Worm (Caenorhabditis elegans) whole organism, mixed stage, embryonic: ENCODE results near the gene ZK795.2.
A peak's percentile ranks its signal among the peaks of the same experiment; 100 is the strongest.

Source experiments
- bed-3 ChIP-seq: fragments of 200-800 bp; sonication (Bioruptor generic); optimal IDR thresholded peaks from 3 replicates; lab custom pipeline; 2018; ENCODE audit warnings: mild to moderate bottlenecking, missing genetic modification characterization, moderate library complexity, missing compliant biosample characterization
- ceh-39 ChIP-seq: fragments of 150-350 bp; optimal IDR thresholded peaks from 2 replicates; lab custom pipeline; 2014; ENCODE audit warnings: missing biosample characterization, missing genetic modification characterization
- ceh-43 ChIP-seq: fragments of 200-800 bp; sonication (Bioruptor generic); optimal IDR thresholded peaks from 2 replicates; lab custom pipeline; 2018; ENCODE audit warnings: mild to moderate bottlenecking, missing genetic modification characterization, moderate library complexity, missing compliant biosample characterization
- ceh-83 ChIP-seq: fragments of 200-800 bp; sonication (Bioruptor generic); optimal IDR thresholded peaks from 2 replicates; lab custom pipeline; 2018; ENCODE audit warnings: mild to moderate bottlenecking, missing genetic modification characterization, missing compliant biosample characterization
- ces-1 ChIP-seq: fragments of 150-350 bp; optimal IDR thresholded peaks from 2 replicates; lab custom pipeline; 2014; ENCODE audit warnings: missing biosample characterization, missing genetic modification reagents, missing genetic modification characterization
- cnd-1 ChIP-seq: fragments of 200-800 bp; sonication (Bioruptor generic); optimal IDR thresholded peaks from 2 replicates; lab custom pipeline; 2018; ENCODE audit warnings: mild to moderate bottlenecking, missing genetic modification characterization, missing compliant biosample characterization
- drap-1 ChIP-seq: fragments of 200-800 bp; sonication (Bioruptor generic); optimal IDR thresholded peaks from 3 replicates; lab custom pipeline; 2018; ENCODE audit warnings: mild to moderate bottlenecking, missing genetic modification characterization, missing compliant biosample characterization
- elt-1 ChIP-seq: sonication (generic microtip); optimal IDR thresholded peaks from 2 replicates; lab custom pipeline; 2017; ENCODE audit warnings: missing genetic modification characterization, mild to moderate bottlenecking, missing compliant biosample characterization, antibody characterized with exemption, moderate library complexity, borderline replicate concordance; ENCODE audit not compliant: insufficient read depth
- elt-3 ChIP-seq: fragments of 150-350 bp; optimal IDR thresholded peaks from 2 replicates; lab custom pipeline; 2014; ENCODE audit warnings: missing biosample characterization, missing genetic modification characterization
- flh-1 ChIP-seq: fragments of 200-800 bp; sonication (Bioruptor generic); optimal IDR thresholded peaks from 2 replicates; lab custom pipeline; 2018; ENCODE audit warnings: mild to moderate bottlenecking, missing genetic modification characterization, moderate library complexity, missing compliant biosample characterization
- ham-2 ChIP-seq: fragments of 200-800 bp; sonication (Bioruptor generic); optimal IDR thresholded peaks from 2 replicates; lab custom pipeline; 2018; ENCODE audit warnings: mild to moderate bottlenecking, missing genetic modification characterization, missing compliant biosample characterization
- hlh-1 ChIP-seq: fragments of 150-350 bp; optimal IDR thresholded peaks from 2 replicates; lab custom pipeline; 2014; ENCODE audit warnings: missing biosample characterization, missing genetic modification reagents, missing genetic modification characterization
- lin-13 ChIP-seq: fragments of 150-350 bp; optimal IDR thresholded peaks from 2 replicates; lab custom pipeline; 2014; ENCODE audit warnings: missing biosample characterization, missing genetic modification characterization
- lin-32 ChIP-seq: fragments of 200-800 bp; sonication (Bioruptor generic); optimal IDR thresholded peaks from 2 replicates; lab custom pipeline; 2018; ENCODE audit warnings: mild to moderate bottlenecking, missing genetic modification characterization, missing compliant biosample characterization
- lsy-2 ChIP-seq: fragments of 150-350 bp; optimal IDR thresholded peaks from 2 replicates; lab custom pipeline; 2014; ENCODE audit warnings: missing biosample characterization, missing genetic modification characterization
- mab-5 ChIP-seq: fragments of 150-350 bp; optimal IDR thresholded peaks from 2 replicates; lab custom pipeline; 2014; ENCODE audit warnings: missing biosample characterization, missing genetic modification characterization
- mep-1 ChIP-seq: fragments of 150-350 bp; optimal IDR thresholded peaks from 2 replicates; lab custom pipeline; 2017; ENCODE audit warnings: missing biosample characterization, missing genetic modification reagents, missing genetic modification characterization, inconsistent platforms
- mls-2 ChIP-seq: sonication (generic microtip); optimal IDR thresholded peaks from 2 replicates; lab custom pipeline; 2016; ENCODE audit warnings: mild to moderate bottlenecking, missing genetic modification characterization, moderate library complexity, missing compliant biosample characterization
- nhr-12 ChIP-seq: fragments of 150-350 bp; optimal IDR thresholded peaks from 2 replicates; lab custom pipeline; 2014; ENCODE audit warnings: missing biosample characterization, missing genetic modification characterization
- nhr-2 ChIP-seq: fragments of 150-350 bp; optimal IDR thresholded peaks from 2 replicates; lab custom pipeline; 2014; ENCODE audit warnings: missing biosample characterization, missing genetic modification characterization
- nhr-237 ChIP-seq: fragments of 150-350 bp; optimal IDR thresholded peaks from 2 replicates; lab custom pipeline; 2014; ENCODE audit warnings: missing biosample characterization, missing genetic modification characterization
- nhr-28 ChIP-seq: fragments of 150-350 bp; optimal IDR thresholded peaks from 2 replicates; lab custom pipeline; 2014; ENCODE audit warnings: missing biosample characterization, missing genetic modification characterization
- nhr-76 ChIP-seq: sonication (generic microtip); optimal IDR thresholded peaks from 2 replicates; lab custom pipeline; 2017; ENCODE audit warnings: missing biosample characterization, missing genetic modification characterization
- sem-2 ChIP-seq: fragments of 200-800 bp; sonication (Bioruptor generic); optimal IDR thresholded peaks from 2 replicates; lab custom pipeline; 2018; ENCODE audit warnings: mild to moderate bottlenecking, missing genetic modification characterization, missing compliant biosample characterization
- snpc-4 ChIP-seq: fragments of 150-350 bp; optimal IDR thresholded peaks from 2 replicates; lab custom pipeline; 2014; ENCODE audit warnings: missing biosample characterization, missing genetic modification characterization
- sptf-1 ChIP-seq: sonication (generic microtip); optimal IDR thresholded peaks from 2 replicates; lab custom pipeline; 2017; ENCODE audit warnings: mild to moderate bottlenecking, missing genetic modification characterization, moderate library complexity, missing compliant biosample characterization
- unc-120 ChIP-seq: sonication (generic microtip); optimal IDR thresholded peaks from 2 replicates; lab custom pipeline; 2017; ENCODE audit warnings: missing genetic modification characterization, missing compliant biosample characterization; ENCODE audit not compliant: poor library complexity, severe bottlenecking
- unc-39 ChIP-seq: fragments of 150-350 bp; optimal IDR thresholded peaks from 2 replicates; lab custom pipeline; 2014; ENCODE audit warnings: missing biosample characterization, missing genetic modification characterization
- unc-62 ChIP-seq: fragments of 150-350 bp; optimal IDR thresholded peaks from 2 replicates; lab custom pipeline; 2014; ENCODE audit warnings: missing biosample characterization, missing genetic modification reagents, missing genetic modification characterization
- zip-8 ChIP-seq: fragments of 150-350 bp; optimal IDR thresholded peaks from 2 replicates; lab custom pipeline; 2014; ENCODE audit warnings: missing biosample characterization, missing genetic modification characterization
- ztf-11 ChIP-seq: fragments of 150-350 bp; optimal IDR thresholded peaks from 2 replicates; lab custom pipeline; 2014; ENCODE audit warnings: missing biosample characterization, missing genetic modification characterization

ZK795.2 gene

DNA sequence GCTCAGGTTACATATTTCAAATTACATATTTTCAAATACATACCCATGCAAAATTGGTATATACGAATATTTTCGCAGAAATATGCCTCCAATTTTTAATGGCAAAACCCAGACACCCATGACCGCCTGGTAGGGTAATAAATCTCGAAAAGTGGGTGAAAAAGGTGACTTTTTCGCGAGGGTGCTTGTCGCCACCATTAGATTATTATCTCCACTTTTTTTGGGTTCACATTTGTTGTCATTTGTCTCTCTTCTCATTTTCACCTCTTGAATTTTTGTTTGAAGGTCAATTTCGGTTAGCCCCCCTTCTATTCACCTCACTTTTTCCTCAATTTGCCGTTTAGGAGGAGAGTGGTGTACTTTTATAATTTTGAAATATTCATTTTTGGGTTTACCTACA lies 18.5 kb downstream of the ZK795.2 start:
- no peak for TF ChIP-seq mep-1 (tag; lab: Kevin White, UChicago)

DNA sequence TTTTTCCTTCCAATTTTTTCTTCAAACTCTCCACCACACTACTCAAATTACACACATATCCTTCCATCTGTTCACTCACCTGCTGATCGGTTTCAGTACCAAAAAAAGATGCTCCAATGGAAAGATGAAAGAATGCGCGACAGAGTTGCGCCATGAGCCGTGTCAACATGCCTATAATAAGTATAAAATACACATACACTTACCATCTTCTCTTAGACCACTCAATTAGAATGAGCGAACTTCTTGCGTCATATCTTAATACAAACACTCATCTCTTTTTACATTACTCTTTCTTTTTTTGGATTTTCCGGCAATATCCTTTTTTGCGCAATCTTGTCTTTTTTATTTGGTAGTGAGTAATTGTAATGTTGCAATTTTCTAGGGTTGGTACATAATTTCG lies 21.1 kb downstream of the ZK795.2 start:
- TF ChIP-seq hlh-1 (tag; lab: Kevin White, UChicago) (no peak), nhr-12 (tag; lab: Kevin White, UChicago) (no peak), sem-2 (GFP tag; lab: Kevin White, UChicago) (no peak), mep-1 (tag; lab: Kevin White, UChicago) (no peak), unc-39 (tag; lab: Kevin White, UChicago) (no peak), ham-2 (no peak), snpc-4 (no peak), ceh-83 (GFP tag; lab: Kevin White, UChicago) (no peak), lsy-2 (tag; lab: Kevin White, UChicago) (no peak), nhr-2 (tag; lab: Kevin White, UChicago) (peak; percentile 88), elt-3 (tag; lab: Kevin White, UChicago) (no peak), unc-120 (tag; lab: Kevin White, UChicago) (no peak), ztf-11 (tag; lab: Kevin White, UChicago) (no peak), unc-62 (GFP tag; lab: Kevin White, UChicago) (no peak), ces-1 (GFP tag; lab: Kevin White, UChicago) (no peak), zip-8 (peak; percentile 95), cnd-1 (tag; lab: Kevin White, UChicago) (peak; percentile 8), flh-1 (GFP tag; lab: Kevin White, UChicago) (no peak), lin-13 (tag; lab: Kevin White, UChicago) (no peak), drap-1 (GFP tag; lab: Kevin White, UChicago) (no peak), ceh-39 (tag; lab: Kevin White, UChicago) (no peak), nhr-76 (no peak), mab-5 (tag; lab: Kevin White, UChicago) (no peak), ceh-43 (GFP tag; lab: Kevin White, UChicago) (no peak), mls-2 (tag; lab: Kevin White, UChicago) (no peak), elt-1 (tag; lab: Kevin White, UChicago) (no peak)
- TF ChIP-seq, all 35 proteins: peak for 3

DNA sequence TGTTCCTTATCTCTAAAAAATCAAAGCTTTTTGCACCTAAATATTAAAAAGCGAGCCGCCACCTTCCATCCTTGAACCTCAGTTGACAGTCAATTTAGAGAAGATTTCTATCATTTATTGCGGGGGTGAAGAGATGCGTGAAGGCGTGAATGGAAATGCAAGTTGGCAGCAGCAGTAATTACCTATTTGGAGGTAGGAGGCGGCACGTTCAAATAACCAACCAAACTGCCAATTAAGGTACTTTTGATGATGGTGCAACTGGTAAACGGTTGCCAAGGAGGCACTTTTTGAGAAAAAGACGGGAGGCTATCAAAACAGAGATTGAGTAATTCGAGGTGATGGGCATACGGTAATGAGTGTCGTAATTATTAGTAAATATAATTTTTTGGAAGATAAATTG lies 22.4 kb downstream of the ZK795.2 start:
- TF ChIP-seq ceh-43 (GFP tag; lab: Kevin White, UChicago) (peak; percentile 64), cnd-1 (tag; lab: Kevin White, UChicago) (peak; percentile 22), lin-32 (GFP tag; lab: Kevin White, UChicago) (no peak), drap-1 (GFP tag; lab: Kevin White, UChicago) (no peak), unc-62 (GFP tag; lab: Kevin White, UChicago) (no peak), elt-3 (tag; lab: Kevin White, UChicago) (no peak), elt-1 (tag; lab: Kevin White, UChicago) (no peak), ces-1 (GFP tag; lab: Kevin White, UChicago) (no peak), sptf-1 (tag; lab: Kevin White, UChicago) (peak; percentile 56), mep-1 (tag; lab: Kevin White, UChicago) (no peak)
- TF ChIP-seq, all 35 proteins: peak for 3

DNA sequence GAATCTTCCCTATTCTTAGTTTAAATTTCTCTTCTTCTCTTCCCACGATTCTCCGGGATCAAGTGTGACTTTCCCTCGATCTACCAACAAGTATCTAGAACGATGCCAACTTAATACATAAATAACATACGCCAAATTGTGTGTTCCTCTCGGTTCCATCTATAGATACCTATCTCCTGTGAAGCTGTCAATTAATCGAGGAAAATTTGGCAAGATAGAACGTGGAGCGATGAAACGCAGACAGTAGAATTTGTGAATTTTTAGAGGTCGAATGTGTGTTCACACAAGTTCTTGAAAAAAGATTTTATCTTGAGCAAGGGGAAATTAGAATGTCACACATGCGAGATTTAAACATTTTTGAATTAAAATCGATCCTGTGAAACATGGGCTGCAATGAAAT lies 27.3 kb downstream of the ZK795.2 start:
- TF ChIP-seq unc-62 (GFP tag; lab: Kevin White, UChicago) (no peak), cnd-1 (tag; lab: Kevin White, UChicago) (no peak), sptf-1 (tag; lab: Kevin White, UChicago) (no peak), sem-2 (GFP tag; lab: Kevin White, UChicago) (no peak), drap-1 (GFP tag; lab: Kevin White, UChicago) (no peak), ceh-83 (GFP tag; lab: Kevin White, UChicago) (no peak), mab-5 (tag; lab: Kevin White, UChicago) (no peak), ham-2 (no peak), nhr-237 (tag; lab: Kevin White, UChicago) (no peak), mls-2 (tag; lab: Kevin White, UChicago) (no peak), lin-32 (GFP tag; lab: Kevin White, UChicago) (no peak), zip-8 (no peak), bed-3 (no peak), hlh-1 (tag; lab: Kevin White, UChicago) (no peak), nhr-28 (tag; lab: Kevin White, UChicago) (no peak)
